Fruit fly (Drosophila melanogaster) whole organism, larva: ENCODE data around the gene Zip89B.

Experiments
- noc ChIP-seq: fragments of 200-800 bp; sonication (Bioruptor generic); optimal IDR thresholded peaks from 3 replicates; lab custom pipeline; 2019; ENCODE audit warnings: missing biosample characterization, mild to moderate bottlenecking, missing genetic modification characterization, moderate library complexity

Gene Zip89B

dm6 chr3R:16279382-16279932, 26.1 kb upstream of the Zip89B start:
- TF ChIP-seq noc = no peak

dm6 chr3R:16280003-16280998, 25.3 kb upstream of the Zip89B start:
- TF ChIP-seq noc = peak; percentile 100

dm6 chr3R:16281033-16281680, 24.4 kb upstream of the Zip89B start:
- TF ChIP-seq noc = no peak

dm6 chr3R:16282080-16282690, 23.4 kb upstream of the Zip89B start:
- TF ChIP-seq noc = no peak

- no peak for TF ChIP-seq noc
Observed at dm6 chr3R:16284481-16284880, 21.1 kb upstream of the Zip89B start.

- TF ChIP-seq noc = no peak
Observed at dm6 chr3R:16284901-16285300, 20.7 kb upstream of the Zip89B start.

- no peak for TF ChIP-seq noc
Observed at dm6 chr3R:16285612-16286188, 19.9 kb upstream of the Zip89B start.

dm6 chr3R:16287171-16287570, 18.4 kb upstream of the Zip89B start:
- TF ChIP-seq noc = no peak

- no peak for TF ChIP-seq noc
Observed at dm6 chr3R:16287850-16288249, 17.7 kb upstream of the Zip89B start.

dm6 chr3R:16288714-16289291, 16.8 kb upstream of the Zip89B start:
- TF ChIP-seq noc = no peak

dm6 chr3R:16290242-16290824, 15.2 kb upstream of the Zip89B start:
- TF ChIP-seq noc = no peak

dm6 chr3R:16295513-16296123, 9.9 kb upstream of the Zip89B start:
- no peak for TF ChIP-seq noc

- TF ChIP-seq noc = no peak
Observed at dm6 chr3R:16308057-16308456, 2.5 kb downstream of the Zip89B start.

- no peak for TF ChIP-seq noc
Observed at dm6 chr3R:16309302-16310080, 3.9 kb downstream of the Zip89B start.

- peak; percentile 74 for TF ChIP-seq noc
Observed at dm6 chr3R:16310081-16310493, 4.5 kb downstream of the Zip89B start.
